Fruit fly (Drosophila melanogaster) whole organism, adult: ENCODE data around the gene CG34347.

Experiments
- CG11617 ChIP-seq: fragments of 200-800 bp; sonication (Bioruptor generic); optimal IDR thresholded peaks from 2 replicates; lab custom pipeline; 2017; ENCODE audit warnings: mild to moderate bottlenecking, missing biosample characterization, missing genetic modification reagents, missing genetic modification characterization
- CG12768 ChIP-seq: fragments of 200-800 bp; sonication (Bioruptor generic); optimal IDR thresholded peaks from 2 replicates; lab custom pipeline; 2017; ENCODE audit warnings: missing biosample characterization, missing genetic modification characterization, mild to moderate bottlenecking, moderate library complexity, missing genetic modification reagents
- CG14711 ChIP-seq: fragments of 200-800 bp; sonication (Bioruptor generic); optimal IDR thresholded peaks from 2 replicates; lab custom pipeline; 2018; ENCODE audit warnings: missing biosample characterization, mild to moderate bottlenecking, missing genetic modification characterization, moderate library complexity
- CG1620 ChIP-seq: fragments of 200-800 bp; sonication (Bioruptor generic); optimal IDR thresholded peaks from 2 replicates; lab custom pipeline; 2016; ENCODE audit warnings: missing biosample characterization, missing genetic modification characterization
- CG33017 ChIP-seq: fragments of 200-800 bp; sonication (Bioruptor generic); optimal IDR thresholded peaks from 2 replicates; lab custom pipeline; 2018; ENCODE audit warnings: missing biosample characterization, mild to moderate bottlenecking, missing genetic modification characterization, moderate library complexity
- CG5204 ChIP-seq: fragments of 200-800 bp; sonication (Bioruptor generic); optimal IDR thresholded peaks from 2 replicates; lab custom pipeline; 2016; ENCODE audit warnings: missing biosample characterization, missing genetic modification characterization
- CG7045 ChIP-seq: fragments of 200-800 bp; sonication (Bioruptor generic); optimal IDR thresholded peaks from 2 replicates; lab custom pipeline; 2017; ENCODE audit warnings: missing biosample characterization, mild to moderate bottlenecking, missing genetic modification characterization
- CG7101 ChIP-seq: fragments of 200-800 bp; sonication (Bioruptor generic); optimal IDR thresholded peaks from 2 replicates; lab custom pipeline; 2018; ENCODE audit warnings: missing biosample characterization, mild to moderate bottlenecking, missing genetic modification characterization, moderate library complexity
- Clk ChIP-seq: fragments of 200-800 bp; sonication (Bioruptor generic); optimal IDR thresholded peaks from 2 replicates; lab custom pipeline; 2017; ENCODE audit warnings: missing biosample characterization, missing genetic modification characterization
- Crg-1 ChIP-seq: fragments of 200-800 bp; sonication (Bioruptor generic); optimal IDR thresholded peaks from 2 replicates; lab custom pipeline; 2016; ENCODE audit warnings: missing biosample characterization, missing genetic modification characterization
- Hr96 ChIP-seq: fragments of 200-800 bp; sonication (Bioruptor generic); optimal IDR thresholded peaks from 2 replicates; lab custom pipeline; 2016; ENCODE audit warnings: missing biosample characterization, missing genetic modification characterization
- Mnt ChIP-seq: fragments of 200-800 bp; sonication (Bioruptor generic); optimal IDR thresholded peaks from 2 replicates; lab custom pipeline; 2016; ENCODE audit warnings: missing biosample characterization, mild to moderate bottlenecking, missing genetic modification characterization
- bab1 ChIP-seq: fragments of 200-800 bp; sonication (Bioruptor generic); optimal IDR thresholded peaks from 3 replicates; lab custom pipeline; 2019; ENCODE audit warnings: missing biosample characterization, mild to moderate bottlenecking, missing genetic modification characterization, moderate library complexity
- cic ChIP-seq: fragments of 200-800 bp; sonication (Bioruptor generic); optimal IDR thresholded peaks from 2 replicates; lab custom pipeline; 2017; ENCODE audit warnings: missing biosample characterization, mild to moderate bottlenecking, missing genetic modification characterization, moderate library complexity
- cnc ChIP-seq, 2 experiments: fragments of >200 bp; optimal IDR thresholded peaks; 2 replicates each; lab custom pipeline; 2017
- kay ChIP-seq: fragments of 200-800 bp; sonication (Bioruptor generic); peaks from one replicate; lab custom pipeline; 2016; ENCODE audit warnings: missing biosample characterization, missing genetic modification characterization, borderline replicate concordance
- ovo ChIP-seq: fragments of 200-800 bp; sonication (Bioruptor generic); optimal IDR thresholded peaks from 2 replicates; lab custom pipeline; 2016; ENCODE audit warnings: missing biosample characterization, missing genetic modification characterization
- pad ChIP-seq: fragments of 200-800 bp; sonication (Bioruptor generic); optimal IDR thresholded peaks from 3 replicates; lab custom pipeline; 2017; ENCODE audit warnings: missing biosample characterization, missing genetic modification characterization, mild to moderate bottlenecking, moderate library complexity, missing genetic modification reagents
- tj ChIP-seq: fragments of 200-800 bp; sonication (Bioruptor generic); optimal IDR thresholded peaks from 3 replicates; lab custom pipeline; 2017; ENCODE audit warnings: missing biosample characterization, mild to moderate bottlenecking, missing genetic modification characterization, moderate library complexity
- toe ChIP-seq: fragments of 200-800 bp; sonication (Bioruptor generic); optimal IDR thresholded peaks from 2 replicates; lab custom pipeline; 2016; ENCODE audit warnings: missing biosample characterization, missing genetic modification characterization

The CG34347 gene

dm6 chr3R:31393427-31393826 is 82.5 kb downstream of the CG34347 start, which contains the start of gene CG31204:
TSS of gene CG31204 (minus strand) at chr3R:31393527.
- no peak for TF ChIP-seq Crg-1 (GFP tag; lab: Kevin White, UChicago)
- no peak for TF ChIP-seq CG5204 (GFP tag; lab: Kevin White, UChicago)
- TF ChIP-seq CG7045 (GFP tag; lab: Kevin White, UChicago), result no peak
- no peak for TF ChIP-seq Mnt (GFP tag; lab: Kevin White, UChicago)
- no peak for TF ChIP-seq cic (GFP tag; lab: Kevin White, UChicago)
- no peak for TF ChIP-seq kay (GFP tag; lab: Kevin White, UChicago)

- TF ChIP-seq CG5204 (GFP tag; lab: Kevin White, UChicago), result no peak
- no peak for TF ChIP-seq pad (GFP tag; lab: Kevin White, UChicago)
- no peak for TF ChIP-seq CG14711 (tag; lab: Kevin White, UChicago)
- no peak for TF ChIP-seq ovo
- TF ChIP-seq cic (GFP tag; lab: Kevin White, UChicago), result no peak
- TF ChIP-seq CG33017, result no peak
- no peak for TF ChIP-seq bab1 (GFP tag; lab: Kevin White, UChicago)
- TF ChIP-seq toe (GFP tag; lab: Kevin White, UChicago), result no peak
- no peak for TF ChIP-seq CG7045 (GFP tag; lab: Kevin White, UChicago)
- TF ChIP-seq CG12768 (GFP tag; lab: Kevin White, UChicago), result no peak
- no peak for TF ChIP-seq Mnt (GFP tag; lab: Kevin White, UChicago)
- TF ChIP-seq cnc (optimal IDR thresholded peaks at IDR 0.05; lab: Kevin White, UChicago), result no peak
- TF ChIP-seq Crg-1 (GFP tag; lab: Kevin White, UChicago), result no peak
- TF ChIP-seq CG11617, result no peak
- no peak for TF ChIP-seq Clk (GFP tag; lab: Kevin White, UChicago)
- no peak for TF ChIP-seq tj (GFP tag; lab: Kevin White, UChicago)
These were observed 84.4 kb downstream of the CG34347 start, which contains the start of the genes Ugt35D1 and Gcn2 for dm6 chr3R:31395222-31395831. TSS of gene Ugt35D1 (minus strand) at chr3R:31395304. TSS of gene Gcn2 (plus strand) at chr3R:31395660.

- no peak for TF ChIP-seq kay (GFP tag; lab: Kevin White, UChicago)
- TF ChIP-seq Clk (GFP tag; lab: Kevin White, UChicago), result peak; percentile 33
- TF ChIP-seq cic (GFP tag; lab: Kevin White, UChicago), result peak; percentile 80
- TF ChIP-seq Hr96 (GFP tag; lab: Kevin White, UChicago), result peak; percentile 85
- peak; percentile 72 for TF ChIP-seq CG11617
- TF ChIP-seq tj (GFP tag; lab: Kevin White, UChicago), result peak; percentile 51
- TF ChIP-seq CG14711 (tag; lab: Kevin White, UChicago), result peak; percentile 98
- peak; percentile 93 for TF ChIP-seq Mnt (GFP tag; lab: Kevin White, UChicago)
- peak; percentile 80 for TF ChIP-seq toe (GFP tag; lab: Kevin White, UChicago)
- peak; percentile 92 for TF ChIP-seq CG7045 (GFP tag; lab: Kevin White, UChicago)
- TF ChIP-seq bab1 (GFP tag; lab: Kevin White, UChicago), result peak; percentile 98
- peak; percentile 67 for TF ChIP-seq CG1620
- no peak for TF ChIP-seq ovo
- TF ChIP-seq CG33017, result peak; percentile 99
- no peak for TF ChIP-seq cnc (optimal IDR thresholded peaks at IDR 0.05; lab: Kevin White, UChicago)
- TF ChIP-seq Crg-1 (GFP tag; lab: Kevin White, UChicago), result peak; percentile 92
- TF ChIP-seq CG12768 (GFP tag; lab: Kevin White, UChicago), result peak; percentile 98
- peak; percentile 88 for TF ChIP-seq pad (GFP tag; lab: Kevin White, UChicago)
- TF ChIP-seq CG7101, result peak; percentile 99
- peak; percentile 82 for TF ChIP-seq CG5204 (GFP tag; lab: Kevin White, UChicago)
These were observed 93.7 kb downstream of the CG34347 start, which contains the start of gene Gprk2 for dm6 chr3R:31404499-31405276. TSS of gene Gprk2 (plus strand) at chr3R:31405245.

dm6 chr3R:31405277-31406207 is 94.6 kb downstream of the CG34347 start, which contains the start of gene PNPase:
TSS of gene PNPase (minus strand) at chr3R:31405452.
- TF ChIP-seq CG14711 (tag; lab: Kevin White, UChicago), result no peak
- TF ChIP-seq bab1 (GFP tag; lab: Kevin White, UChicago), result peak; percentile 52
- peak; percentile 11 for TF ChIP-seq cic (GFP tag; lab: Kevin White, UChicago)
- no peak for TF ChIP-seq CG7045 (GFP tag; lab: Kevin White, UChicago)
- TF ChIP-seq cnc (optimal IDR thresholded peaks at IDR 0.05; lab: Kevin White, UChicago), result no peak
- no peak for TF ChIP-seq CG33017
- no peak for TF ChIP-seq CG7101
- no peak for TF ChIP-seq ovo
- TF ChIP-seq CG1620, result no peak
- peak; percentile 72 for TF ChIP-seq tj (GFP tag; lab: Kevin White, UChicago)
- TF ChIP-seq CG12768 (GFP tag; lab: Kevin White, UChicago), result no peak
- no peak for TF ChIP-seq Crg-1 (GFP tag; lab: Kevin White, UChicago)
- TF ChIP-seq Mnt (GFP tag; lab: Kevin White, UChicago), result no peak
- TF ChIP-seq CG5204 (GFP tag; lab: Kevin White, UChicago), result no peak
- no peak for TF ChIP-seq kay (GFP tag; lab: Kevin White, UChicago)
- TF ChIP-seq CG11617, result no peak
- no peak for TF ChIP-seq Hr96 (GFP tag; lab: Kevin White, UChicago)
- no peak for TF ChIP-seq Clk (GFP tag; lab: Kevin White, UChicago)
- TF ChIP-seq pad (GFP tag; lab: Kevin White, UChicago), result peak; percentile 66
- TF ChIP-seq toe (GFP tag; lab: Kevin White, UChicago), result no peak
